Fruit fly (Drosophila melanogaster) whole organism, embryonic: ENCODE data around the gene CG43896.

Source experiments
- B-H1 ChIP-seq: fragments of 200-800 bp; sonication (Bioruptor generic); IDR thresholded peaks from 3 replicates; pipeline ENCODE4 v1.3.6; 2022; ENCODE audit warnings: missing biosample characterization, missing genetic modification characterization
- CG12744 ChIP-seq: fragments of 200-800 bp; sonication (Bioruptor generic); optimal IDR thresholded peaks from 2 replicates; lab custom pipeline; 2016; ENCODE audit warnings: missing biosample characterization, missing genetic modification characterization
- CG3838 ChIP-seq: fragments of 200-800 bp; sonication (Bioruptor generic); optimal IDR thresholded peaks from 3 replicates; lab custom pipeline; 2016; ENCODE audit warnings: missing biosample characterization, missing genetic modification characterization
- ash1 ChIP-seq: fragments of 200-800 bp; sonication (Bioruptor generic); optimal IDR thresholded peaks from 2 replicates; lab custom pipeline; 2018; ENCODE audit warnings: missing biosample characterization, mild to moderate bottlenecking, missing genetic modification characterization
- ato ChIP-seq: fragments of 200-800 bp; sonication (Bioruptor generic); IDR thresholded peaks from 2 replicates; pipeline ENCODE4 v1.3.6; 2022; ENCODE audit warnings: missing biosample characterization, missing genetic modification characterization; ENCODE audit not compliant: partially characterized antibody
- fd64A ChIP-seq: fragments of 200-800 bp; sonication (Bioruptor generic); optimal IDR thresholded peaks from 3 replicates; lab custom pipeline; 2018; ENCODE audit warnings: missing biosample characterization, mild to moderate bottlenecking, missing genetic modification characterization
- gcm ChIP-seq: fragments of 200-800 bp; sonication (Bioruptor generic); optimal IDR thresholded peaks from 2 replicates; lab custom pipeline; 2019; ENCODE audit warnings: missing biosample characterization, mild to moderate bottlenecking, missing genetic modification characterization, moderate library complexity
- h ChIP-seq: fragments of >200 bp; optimal IDR thresholded peaks from 2 replicates; lab custom pipeline; 2017
- jigr1 ChIP-seq: fragments of 200-800 bp; sonication (Bioruptor generic); IDR thresholded peaks from 3 replicates; pipeline ENCODE4 v1.3.6; 2022; ENCODE audit warnings: missing biosample characterization, missing genetic modification characterization
- lola ChIP-seq, 3 experiments: fragments of >200 bp in 2 of 3; fragments of 200-800 bp in 1 of 3; sonication (Bioruptor generic) in 1 of 3; optimal IDR thresholded peaks; 2 replicates each; lab custom pipeline; 2017 to 2019; ENCODE audit warnings: missing biosample characterization in 3 of 3, missing genetic modification characterization in 3 of 3, mild to moderate bottlenecking in 1 of 3, moderate library complexity in 1 of 3

dm6 chr3L:11931619-11932018 lies 44.3 kb upstream of the CG43896 start:
- TF ChIP-seq B-H1 (GFP tag; lab: Robert Waterston, UW), result no peak
- no peak for TF ChIP-seq ash1 (GFP tag; lab: Kevin White, UChicago)
- TF ChIP-seq gcm (GFP tag; lab: Kevin White, UChicago), result no peak
- TF ChIP-seq CG3838 (GFP tag; lab: Kevin White, UChicago), result no peak
- TF ChIP-seq lola (GFP tag; optimal IDR thresholded peaks at IDR 0.05; lab: Kevin White, UChicago), result no peak
- TF ChIP-seq ato (GFP tag; lab: Robert Waterston, UW), result no peak
- TF ChIP-seq h (lab: Kevin White, UChicago), result no peak
- TF ChIP-seq jigr1, result no peak
- TF ChIP-seq CG12744 (GFP tag; lab: Kevin White, UChicago), result no peak
- TF ChIP-seq fd64A (GFP tag; lab: Kevin White, UChicago), result no peak
